Comparison of ENCODE assay signal across 1 worm cellular context in the genomic region with DNA sequence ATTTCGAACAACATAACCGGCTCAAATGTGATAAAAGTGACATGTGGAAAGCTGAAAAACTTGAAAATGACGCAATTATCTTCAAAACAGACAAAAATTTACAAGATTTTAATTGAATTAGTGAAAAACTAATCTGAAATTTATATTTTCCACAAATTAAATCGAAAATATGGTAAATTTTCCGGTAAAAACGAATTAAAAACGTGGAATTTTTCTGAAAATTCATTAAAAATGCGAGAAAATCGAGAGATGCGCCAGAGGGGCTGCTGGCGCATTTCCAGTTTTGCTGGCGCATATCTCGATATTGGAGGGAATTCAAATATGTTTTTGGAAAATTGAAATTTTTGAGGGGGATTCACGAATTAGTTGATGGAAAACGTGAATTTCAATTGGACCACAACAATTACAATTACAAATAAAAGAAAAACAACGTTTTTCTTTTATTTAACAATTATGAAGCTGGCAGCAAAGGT.
TF ChIP-seq lines count a peak whose summit lies in the region.

Gene haf-3, minus strand, starts transcription at position 51 of the 473 bp plus-strand sequence.
Gene F57A10.2, plus strand, starts transcription at position 454 of the 473 bp plus-strand sequence.

TF ChIP-seq in whole organism, L4 larva, 104 proteins besides CTCF, POLR2A, EP300 and RAD21 (continued from another document):
- peak; percentile 78 for TF ChIP-seq hlh-30 (tag; optimal IDR thresholded peaks at IDR 0.05; lab: Kevin White, UChicago; ENCODE audit: insufficient read depth)
- TF ChIP-seq zip-11 (GFP tag; IDR thresholded peaks at IDR 0.05; lab: Robert Waterston, UW) = no peak
- TF ChIP-seq pqm-1 (tag; optimal IDR thresholded peaks at IDR 0.05; lab: Kevin White, UChicago) = no peak
- no peak for TF ChIP-seq mxl-2 (GFP tag; conservative IDR thresholded peaks at IDR 0.05; lab: Robert Waterston, UW)
- TF ChIP-seq unc-130 (GFP tag; optimal IDR thresholded peaks at IDR 0.05; lab: Kevin White, UChicago) = no peak
- TF ChIP-seq ceh-62 (tag; optimal IDR thresholded peaks at IDR 0.05; lab: Kevin White, UChicago) = no peak
- peak; percentile 68 for TF ChIP-seq lin-15B (tag; optimal IDR thresholded peaks at IDR 0.05; lab: Kevin White, UChicago)
- TF ChIP-seq lin-38 (GFP tag; IDR thresholded peaks at IDR 0.05; lab: Robert Waterston, UW) = peak; percentile 90
- 0 out of 2 replicates have a peak, but pooled peaks have one; percentile 36 for TF ChIP-seq D1046.2 (GFP tag; IDR thresholded peaks at IDR 0.05; lab: Robert Waterston, UW)
- TF ChIP-seq egl-27 (tag; optimal IDR thresholded peaks at IDR 0.05; lab: Kevin White, UChicago) = no peak
- peak; percentile 81 for TF ChIP-seq ztf-7 (tag; optimal IDR thresholded peaks at IDR 0.05; lab: Kevin White, UChicago)
- TF ChIP-seq mep-1 (tag; optimal IDR thresholded peaks at IDR 0.05; lab: Kevin White, UChicago) = peak; percentile 94
- peak; percentile 92 for TF ChIP-seq duxl-1 (tag; optimal IDR thresholded peaks at IDR 0.05; lab: Kevin White, UChicago; ENCODE audit: poor library complexity)
- TF ChIP-seq zfp-2 (tag; optimal IDR thresholded peaks at IDR 0.05; lab: Kevin White, UChicago) = peak; percentile 10
- TF ChIP-seq ZK546.5 (tag; optimal IDR thresholded peaks at IDR 0.05; lab: Kevin White, UChicago) = no peak
- TF ChIP-seq hlh-11 (tag; optimal IDR thresholded peaks at IDR 0.05; lab: Kevin White, UChicago) = peak; percentile 82
- peak; percentile 99 for TF ChIP-seq dpl-1 (GFP tag; optimal IDR thresholded peaks at IDR 0.05; lab: Kevin White, UChicago)
- no peak for TF ChIP-seq ceh-28 (tag; optimal IDR thresholded peaks at IDR 0.05; lab: Kevin White, UChicago)
- peak; percentile 43; the same call in 1 of the 2 replicates for TF ChIP-seq vab-7 (GFP tag; IDR thresholded peaks at IDR 0.05; lab: Robert Waterston, UW)
- peak; percentile 73 for TF ChIP-seq pha-4 (GFP tag; IDR thresholded peaks at IDR 0.05; lab: Robert Waterston, UW)
- TF ChIP-seq pha-4 (tag; optimal IDR thresholded peaks at IDR 0.05; lab: Kevin White, UChicago) = peak; percentile 46
- no peak for TF ChIP-seq ceh-44 (GFP tag; IDR thresholded peaks at IDR 0.05; lab: Robert Waterston, UW)
- TF ChIP-seq ama-1 (optimal IDR thresholded peaks at IDR 0.05; lab: Kevin White, UChicago) = no peak
- TF ChIP-seq spr-3 (GFP tag; optimal IDR thresholded peaks at IDR 0.05; lab: Kevin White, UChicago) = peak; percentile 73
- TF ChIP-seq nhr-25 (tag; optimal IDR thresholded peaks at IDR 0.05; lab: Kevin White, UChicago; ENCODE audit: borderline replicate concordance, insufficient read depth) = peak; percentile 9
- TF ChIP-seq F44E2.7 (GFP tag; IDR thresholded peaks at IDR 0.05; lab: Robert Waterston, UW) = no peak
- TF ChIP-seq F37D6.2 (tag; optimal IDR thresholded peaks at IDR 0.05; lab: Kevin White, UChicago) = peak; percentile 77
- TF ChIP-seq T26A8.4 (GFP tag; IDR thresholded peaks at IDR 0.05; lab: Robert Waterston, UW) = peak; percentile 94
- peak; percentile 79 for TF ChIP-seq nhr-11 (tag; optimal IDR thresholded peaks at IDR 0.05; lab: Kevin White, UChicago)
- no peak for TF ChIP-seq tag-97 (GFP tag; IDR thresholded peaks at IDR 0.05; lab: Robert Waterston, UW)
- peak; percentile 62 for TF ChIP-seq jun-1 (tag; optimal IDR thresholded peaks at IDR 0.05; lab: Kevin White, UChicago)
- peak in 1 of 2 experiments; percentile 21 for TF ChIP-seq mdl-1 (tag; optimal IDR thresholded peaks at IDR 0.05; lab: Kevin White, UChicago)
- no peak for TF ChIP-seq cey-2 (tag; optimal IDR thresholded peaks at IDR 0.05; lab: Kevin White, UChicago; ENCODE audit: borderline replicate concordance, insufficient read depth)
- TF ChIP-seq nhr-6 (tag; optimal IDR thresholded peaks at IDR 0.05; lab: Kevin White, UChicago) = peak; percentile 61
- TF ChIP-seq mdt-29 (GFP tag; IDR thresholded peaks at IDR 0.05; lab: Robert Waterston, UW) = no peak
